Fruit fly (Drosophila melanogaster): Measurements from ENCODE around the gene Diedel.
A peak's percentile ranks its signal among the peaks of the same experiment; 100 is the strongest.

The Diedel gene

DNA sequence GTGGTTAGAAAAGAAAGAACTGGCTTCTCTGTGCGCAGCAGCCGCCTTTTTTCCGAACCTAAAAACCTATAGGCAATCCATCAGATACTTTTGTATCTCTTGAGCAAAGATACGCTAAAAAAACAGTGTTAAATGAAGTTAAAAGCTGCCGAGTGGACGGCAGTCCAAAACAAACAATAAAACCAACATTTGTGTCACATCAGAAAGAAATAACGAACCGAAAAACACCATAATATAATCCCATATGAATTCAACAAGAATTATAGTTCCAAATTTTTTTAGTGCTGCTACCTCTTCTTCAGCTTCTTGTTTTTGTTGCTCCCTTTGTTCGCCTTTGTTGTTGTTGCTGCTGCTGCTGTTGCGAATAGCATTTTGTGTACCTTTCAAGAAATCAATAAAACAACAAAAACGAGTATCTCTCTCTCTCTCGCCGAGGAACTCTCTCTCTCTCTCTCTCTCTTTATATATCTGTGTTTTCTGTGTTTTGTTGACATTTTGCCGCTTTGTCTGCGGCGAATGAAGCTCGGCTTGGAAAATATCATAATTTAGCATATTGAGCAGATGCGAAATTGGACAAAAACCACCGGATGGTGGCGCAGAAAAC lies 35.8 kb upstream of the Diedel start (continued):
- TF ChIP-seq eve (GFP tag; optimal IDR thresholded peaks at IDR 0.05) = peak in 1 of 2 experiments; percentile 81
- peak; percentile 35 for TF ChIP-seq CG17385 (GFP tag; optimal IDR thresholded peaks at IDR 0.05)
- TF ChIP-seq odd (GFP tag; optimal IDR thresholded peaks at IDR 0.05) = no peak
- TF ChIP-seq CG4360 (GFP tag; IDR thresholded peaks at IDR 0.05) = peak; percentile 98
- TF ChIP-seq CG31224 (GFP tag; IDR thresholded peaks at IDR 0.05) = no peak
- peak; percentile 68 to 80 for TF ChIP-seq Trl (optimal IDR thresholded peaks at IDR 0.05)
- no peak for TF ChIP-seq Trl (GFP tag; optimal IDR thresholded peaks at IDR 0.05)
- no peak for TF ChIP-seq Bgb (GFP tag; IDR thresholded peaks at IDR 0.05; ENCODE audit: partially characterized antibody)
- TF ChIP-seq CG16815 (GFP tag; optimal IDR thresholded peaks at IDR 0.05) = no peak
- TF ChIP-seq schlank (tag; optimal IDR thresholded peaks at IDR 0.05) = no peak
- no peak for TF ChIP-seq Jarid2 (GFP tag; optimal IDR thresholded peaks at IDR 0.05)
- TF ChIP-seq CG6254 (GFP tag; optimal IDR thresholded peaks at IDR 0.05) = no peak
- peak; percentile 99 for TF ChIP-seq onecut (GFP tag; IDR thresholded peaks at IDR 0.05)
- no peak for TF ChIP-seq H2.0 (GFP tag; IDR thresholded peaks at IDR 0.05)
- no peak for TF ChIP-seq wdn (GFP tag; IDR thresholded peaks at IDR 0.05)
- no peak for TF ChIP-seq trem (tag; optimal IDR thresholded peaks at IDR 0.05)
- no peak for TF ChIP-seq CTCF (GFP tag; optimal IDR thresholded peaks at IDR 0.05)
- no peak for TF ChIP-seq Nf-YC (tag; optimal IDR thresholded peaks at IDR 0.05)
- TF ChIP-seq CG34422 (GFP tag; IDR thresholded peaks at IDR 0.05) = 0 out of 3 replicates have a peak, but pooled peaks have one; percentile 14
- no peak for TF ChIP-seq ind (GFP tag; optimal IDR thresholded peaks at IDR 0.05)
- no peak for TF ChIP-seq aop (GFP tag; IDR thresholded peaks at IDR 0.05)
- no peak for TF ChIP-seq CG14050 (GFP tag; IDR thresholded peaks at IDR 0.05)
- no peak for TF ChIP-seq pfk (GFP tag; optimal IDR thresholded peaks at IDR 0.05)
- TF ChIP-seq CG12659 (GFP tag; optimal IDR thresholded peaks at IDR 0.05) = no peak
- TF ChIP-seq D (optimal IDR thresholded peaks at IDR 0.05) = no peak
- no peak for TF ChIP-seq D (GFP tag; optimal IDR thresholded peaks at IDR 0.05)

DNA sequence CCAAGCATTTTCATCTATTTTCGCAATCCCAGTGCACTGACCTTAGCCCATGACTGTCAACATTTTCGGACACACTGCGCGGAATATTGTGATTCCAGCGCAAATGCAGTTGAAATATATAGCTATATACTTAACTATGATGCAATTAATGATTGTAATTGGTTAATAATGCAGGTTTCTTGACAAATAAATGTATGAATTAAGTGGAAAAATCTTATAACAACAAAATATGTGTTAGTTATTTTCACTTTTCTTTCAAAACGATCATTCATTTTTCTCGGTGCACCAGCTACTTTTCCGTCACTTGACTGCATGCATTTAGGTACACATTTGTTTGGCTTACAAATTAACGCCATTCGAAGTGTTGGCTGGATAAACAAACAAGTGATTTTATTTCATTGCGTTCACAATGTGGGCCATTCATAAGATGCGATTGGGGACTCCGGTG lies 34.9 kb upstream of the Diedel start:
- TF ChIP-seq CG7357 (GFP tag; IDR thresholded peaks at IDR 0.05) = 0 out of 3 replicates have a peak, but pooled peaks have one; percentile 38
- peak; percentile 77 for TF ChIP-seq dmrt11E (tag; optimal IDR thresholded peaks at IDR 0.05)
- peak; percentile 45; the same call in 1 of the 2 replicates for TF ChIP-seq vvl (GFP tag; IDR thresholded peaks at IDR 0.05)
- peak; percentile 46 for TF ChIP-seq fd96Cb (tag; optimal IDR thresholded peaks at IDR 0.05)
- peak; percentile 36 for TF ChIP-seq CG10267 (tag; optimal IDR thresholded peaks at IDR 0.05)
- 0 out of 3 replicates have a peak, but pooled peaks have one; percentile 35 for TF ChIP-seq otp (GFP tag; IDR thresholded peaks at IDR 0.05)
- no peak for TF ChIP-seq Opbp (GFP tag; IDR thresholded peaks at IDR 0.05; ENCODE audit: partially characterized antibody)
- TF ChIP-seq ftz-f1 (GFP tag; optimal IDR thresholded peaks at IDR 0.05) = no peak
- TF ChIP-seq CG30403 (GFP tag; optimal IDR thresholded peaks at IDR 0.05) = peak; percentile 63
- TF ChIP-seq Xrp1 (GFP tag; IDR thresholded peaks at IDR 0.05) = peak; percentile 57; the same call in 1 of the 2 replicates
- no peak for TF ChIP-seq CG14050 (GFP tag; IDR thresholded peaks at IDR 0.05)
- peak; percentile 55 for TF ChIP-seq CG17359 (tag; optimal IDR thresholded peaks at IDR 0.05)
- peak; percentile 64 for TF ChIP-seq CG2202 (tag; optimal IDR thresholded peaks at IDR 0.05)
- no peak for TF ChIP-seq CG31224 (GFP tag; IDR thresholded peaks at IDR 0.05)
- peak; percentile 47 for TF ChIP-seq Mes4 (GFP tag; optimal IDR thresholded peaks at IDR 0.05)
- TF ChIP-seq Dref (GFP tag; IDR thresholded peaks at IDR 0.05) = no peak
- no peak for TF ChIP-seq sim (GFP tag; IDR thresholded peaks at IDR 0.05)
- TF ChIP-seq CG17912 (GFP tag; optimal IDR thresholded peaks at IDR 0.05) = no peak
- no peak for TF ChIP-seq Lim3 (GFP tag; IDR thresholded peaks at IDR 0.05)
- no peak for TF ChIP-seq tgo (GFP tag; IDR thresholded peaks at IDR 0.05)
- peak; percentile 37 for TF ChIP-seq CG7556 (GFP tag; optimal IDR thresholded peaks at IDR 0.05)
- peak; percentile 55 for TF ChIP-seq gsb-n (tag; optimal IDR thresholded peaks at IDR 0.05)
- TF ChIP-seq CG12391 (tag; optimal IDR thresholded peaks at IDR 0.05) = peak; percentile 62
- TF ChIP-seq Bteb2 (GFP tag; optimal IDR thresholded peaks at IDR 0.05) = no peak
- peak; percentile 44 for TF ChIP-seq crc (GFP tag; optimal IDR thresholded peaks at IDR 0.05)
- 0 out of 2 replicates have a peak, but pooled peaks have one; percentile 25 for TF ChIP-seq CG8765 (GFP tag; IDR thresholded peaks at IDR 0.05)
- no peak for TF ChIP-seq Chrac-16 (GFP tag; optimal IDR thresholded peaks at IDR 0.05)
- TF ChIP-seq HHEX (GFP tag; optimal IDR thresholded peaks at IDR 0.05) = peak; percentile 15
